Fruit fly (Drosophila melanogaster): ENCODE results near the gene sordd1.

sordd1 gene

dm6 chrX:15811666-15812614, 16.1 kb upstream of the sordd1 start (continued):
- TF ChIP-seq schlank (tag; optimal IDR thresholded peaks at IDR 0.05) (no peak), MBD-R2 (GFP tag; IDR thresholded peaks at IDR 0.05) (no peak), CG6765 (GFP tag; optimal IDR thresholded peaks at IDR 0.05) (peak; percentile 56), Scr (GFP tag; IDR thresholded peaks at IDR 0.05; ENCODE audit: partially characterized antibody) (peak; percentile 23; the same call in 1 of the 2 replicates), lilli (GFP tag; optimal IDR thresholded peaks at IDR 0.05) (no peak), HLH54F (GFP tag; optimal IDR thresholded peaks at IDR 0.05) (no peak), nmo (GFP tag; optimal IDR thresholded peaks at IDR 0.05) (no peak)

dm6 chrX:15809255-15809654, 13.4 kb upstream of the sordd1 start, which contains the start of gene CG8509:
CG8509 (plus strand) TSS chrX:15809555.
- TF ChIP-seq Six4 (GFP tag; optimal IDR thresholded peaks at IDR 0.05) (no peak), BEAF-32 (GFP tag; optimal IDR thresholded peaks at IDR 0.05) (no peak), unpg (GFP tag; optimal IDR thresholded peaks at IDR 0.05) (no peak), az2 (GFP tag; optimal IDR thresholded peaks at IDR 0.05) (no peak), scrt (GFP tag; optimal IDR thresholded peaks at IDR 0.05) (no peak), chm (GFP tag; IDR thresholded peaks at IDR 0.05) (no peak), Lim3 (GFP tag; IDR thresholded peaks at IDR 0.05) (no peak), crp (GFP tag; optimal IDR thresholded peaks at IDR 0.05) (no peak), bigmax (GFP tag; optimal IDR thresholded peaks at IDR 0.05) (no peak), Hmx (GFP tag; optimal IDR thresholded peaks at IDR 0.05) (no peak), Hmr (GFP tag; optimal IDR thresholded peaks at IDR 0.05) (no peak), CG18476 (GFP tag; optimal IDR thresholded peaks at IDR 0.05) (no peak), row (GFP tag; IDR thresholded peaks at IDR 0.05) (no peak), vfl (GFP tag; optimal IDR thresholded peaks at IDR 0.05) (no peak), Hr39 (optimal IDR thresholded peaks at IDR 0.05) (no peak), CG17612 (GFP tag; IDR thresholded peaks at IDR 0.05) (no peak)

dm6 chrX:15807915-15808314, 12.1 kb upstream of the sordd1 start:
- TF ChIP-seq stwl (tag; optimal IDR thresholded peaks at IDR 0.05) = peak; percentile 6
- TF ChIP-seq sr (GFP tag; IDR thresholded peaks at IDR 0.05) = no peak
- peak; percentile 6 for TF ChIP-seq Lhr (GFP tag; optimal IDR thresholded peaks at IDR 0.05)
- no peak for TF ChIP-seq Spps (tag; optimal IDR thresholded peaks at IDR 0.05)
- no peak for TF ChIP-seq sens-2 (GFP tag; IDR thresholded peaks at IDR 0.05)
- TF ChIP-seq Ets65A (GFP tag) = peak; percentile 52
- TF ChIP-seq kay (GFP tag; optimal IDR thresholded peaks at IDR 0.05) = no peak
- no peak for TF ChIP-seq CG8478 (optimal IDR thresholded peaks at IDR 0.05)
- TF ChIP-seq Optix (GFP tag; IDR thresholded peaks at IDR 0.05) = no peak
- TF ChIP-seq vfl (GFP tag; optimal IDR thresholded peaks at IDR 0.05) = no peak
- TF ChIP-seq CG8290 (GFP tag; optimal IDR thresholded peaks at IDR 0.05) = peak; percentile 25
- no peak for TF ChIP-seq CG8290 (tag; optimal IDR thresholded peaks at IDR 0.05)
- peak; percentile 61 for TF ChIP-seq sens (GFP tag)

- TF ChIP-seq Med (GFP tag) (peak; percentile 69), Nf-YA (GFP tag; IDR thresholded peaks at IDR 0.05) (no peak), mld (GFP tag; IDR thresholded peaks at IDR 0.05; ENCODE audit: partially characterized antibody) (no peak), sob (GFP tag; IDR thresholded peaks at IDR 0.05) (peak; percentile 25; the same call in 1 of the 2 replicates), CG1024 (GFP tag; IDR thresholded peaks at IDR 0.05) (no peak), CG8089 (GFP tag; optimal IDR thresholded peaks at IDR 0.05) (no peak), Ets65A (GFP tag) (peak; percentile 78), dpn (GFP tag; optimal IDR thresholded peaks at IDR 0.05) (peak in 1 of 2 experiments; percentile 6), HmgD (GFP tag; optimal IDR thresholded peaks at IDR 0.05) (no peak), CG2120 (GFP tag; optimal IDR thresholded peaks at IDR 0.05) (peak; percentile 7), jigr1 (GFP tag; IDR thresholded peaks at IDR 0.05) (no peak), sens (GFP tag) (peak; percentile 61), pnt (GFP tag; optimal IDR thresholded peaks at IDR 0.05) (no peak), nmo (GFP tag; optimal IDR thresholded peaks at IDR 0.05) (no peak), Fer1 (GFP tag; optimal IDR thresholded peaks at IDR 0.05) (peak; percentile 21), pros (GFP tag; optimal IDR thresholded peaks at IDR 0.05) (no peak)
These were observed 9.7 kb upstream of the sordd1 start for dm6 chrX:15805523-15805922.
